Worm (Caenorhabditis elegans) whole organism, L4 larva: ENCODE measurements around the gene srh-17.

ENCODE experiments used
- F44E2.7 ChIP-seq: fragments of 200-800 bp; sonication (Bioruptor generic); IDR thresholded peaks from 2 replicates; pipeline ENCODE4 v2.1.2; 2022; ENCODE audit warnings: missing genetic modification characterization, missing compliant biosample characterization
- R02D3.7 ChIP-seq: fragments of 150-350 bp; sonication (generic microtip); optimal IDR thresholded peaks from 3 replicates; lab custom pipeline; 2014; ENCODE audit warnings: missing biosample characterization, missing genetic modification characterization
- T20F7.1 ChIP-seq: fragments of 200-800 bp; sonication (Bioruptor generic); optimal IDR thresholded peaks from 2 replicates; lab custom pipeline; 2018; ENCODE audit warnings: mild to moderate bottlenecking, missing genetic modification characterization, missing compliant biosample characterization
- Y48G9A.11 ChIP-seq: fragments of 200-800 bp; sonication (Bioruptor generic); IDR thresholded peaks from 2 replicates; pipeline ENCODE4 v1.3.6; 2022; ENCODE audit warnings: missing genetic modification reagents, missing genetic modification characterization, missing compliant biosample characterization
- ZK337.2 ChIP-seq: fragments of 200-800 bp; sonication (Bioruptor generic); IDR thresholded peaks from 2 replicates; pipeline ENCODE4 v1.3.6; 2022; ENCODE audit warnings: missing genetic modification reagents, missing genetic modification characterization, missing compliant biosample characterization
- aly-2 ChIP-seq: sonication (generic microtip); optimal IDR thresholded peaks from 2 replicates; lab custom pipeline; 2018; ENCODE audit warnings: missing biosample characterization, missing genetic modification characterization
- ama-1 ChIP-seq: fragments of 150-350 bp; optimal IDR thresholded peaks from 2 replicates; lab custom pipeline; 2014; ENCODE audit warnings: inconsistent platforms, mixed read lengths
- ceh-28 ChIP-seq: fragments of 150-350 bp; optimal IDR thresholded peaks from 2 replicates; lab custom pipeline; 2014; ENCODE audit warnings: missing biosample characterization, missing genetic modification reagents, missing genetic modification characterization
- ceh-32 ChIP-seq: sonication (generic microtip); optimal IDR thresholded peaks from 2 replicates; lab custom pipeline; 2016; ENCODE audit warnings: mild to moderate bottlenecking, missing genetic modification characterization, missing compliant biosample characterization; ENCODE audit not compliant: poor library complexity
- ceh-44 ChIP-seq: fragments of 200-800 bp; sonication (Bioruptor generic); IDR thresholded peaks from 2 replicates; pipeline ENCODE4 v1.3.6; 2022; ENCODE audit warnings: missing genetic modification reagents, missing genetic modification characterization, missing compliant biosample characterization
- ces-1 ChIP-seq: fragments of 150-350 bp; sonication (generic microtip); optimal IDR thresholded peaks from 4 replicates; lab custom pipeline; 2014; ENCODE audit warnings: missing biosample characterization, missing genetic modification reagents, missing genetic modification characterization
- daf-19 ChIP-seq: fragments of 200-800 bp; sonication (Bioruptor generic); conservative IDR thresholded peaks from 2 replicates; pipeline ENCODE4 v1.3.6; 2022; ENCODE audit warnings: missing genetic modification characterization, missing compliant biosample characterization
- dmd-6 ChIP-seq: fragments of 200-800 bp; sonication (Bioruptor generic); IDR thresholded peaks from 2 replicates; pipeline ENCODE4 v1.3.6; 2022; ENCODE audit warnings: missing genetic modification reagents, missing genetic modification characterization, missing compliant biosample characterization
- dmd-8 ChIP-seq: fragments of 200-800 bp; sonication (Bioruptor generic); IDR thresholded peaks from 2 replicates; pipeline ENCODE4 v1.3.6; 2022; ENCODE audit warnings: missing genetic modification characterization, missing compliant biosample characterization
- duxl-1 ChIP-seq: sonication (generic microtip); optimal IDR thresholded peaks from 2 replicates; lab custom pipeline; 2016; ENCODE audit warnings: mild to moderate bottlenecking, missing genetic modification characterization, moderate library complexity, missing compliant biosample characterization; ENCODE audit not compliant: poor library complexity
- dve-1 ChIP-seq: sonication (generic microtip); optimal IDR thresholded peaks from 2 replicates; lab custom pipeline; 2017; ENCODE audit warnings: antibody characterized with exemption, mild to moderate bottlenecking, missing genetic modification characterization, missing compliant biosample characterization; ENCODE audit not compliant: insufficient read depth
- fos-1 ChIP-seq: fragments of 150-350 bp; optimal IDR thresholded peaks from 2 replicates; lab custom pipeline; 2014; ENCODE audit warnings: missing biosample characterization, missing genetic modification characterization
- hlh-11 ChIP-seq: fragments of 200-800 bp; sonication (Bioruptor generic); optimal IDR thresholded peaks from 2 replicates; lab custom pipeline; 2018; ENCODE audit warnings: mild to moderate bottlenecking, missing genetic modification characterization, missing compliant biosample characterization
- hmg-1.1 ChIP-seq: fragments of 200-800 bp; sonication (Bioruptor generic); IDR thresholded peaks from 2 replicates; pipeline ENCODE4 v1.3.6; 2022; ENCODE audit warnings: missing genetic modification reagents, missing genetic modification characterization, missing compliant biosample characterization
- lim-7 ChIP-seq: fragments of 200-800 bp; sonication (Bioruptor generic); IDR thresholded peaks from 2 replicates; pipeline ENCODE4 v1.3.6; 2022; ENCODE audit warnings: missing genetic modification characterization, missing compliant biosample characterization
- lin-1 ChIP-seq: fragments of 200-800 bp; sonication (Bioruptor generic); IDR thresholded peaks from 2 replicates; pipeline ENCODE4 v1.3.6; 2022; ENCODE audit warnings: missing genetic modification reagents, missing genetic modification characterization, missing compliant biosample characterization
- lin-13 ChIP-seq: fragments of 150-350 bp; optimal IDR thresholded peaks from 2 replicates; lab custom pipeline; 2014; ENCODE audit warnings: missing biosample characterization, missing genetic modification reagents, missing genetic modification characterization
- lin-29 ChIP-seq: fragments of 200-800 bp; sonication (Bioruptor generic); IDR thresholded peaks from 2 replicates; pipeline ENCODE4 v1.3.6; 2022; ENCODE audit warnings: missing genetic modification reagents, missing genetic modification characterization, missing compliant biosample characterization
- lir-3 ChIP-seq: sonication (generic microtip); optimal IDR thresholded peaks from 2 replicates; lab custom pipeline; 2016; ENCODE audit warnings: mild to moderate bottlenecking, missing genetic modification characterization, missing compliant biosample characterization
- lsy-2 ChIP-seq, 2 experiments: fragments of 150-350 bp in 1 of 2; sonication (generic microtip) in 1 of 2; optimal IDR thresholded peaks; 2 replicates each; lab custom pipeline; 2014 to 2017; ENCODE audit warnings: missing biosample characterization in 2 of 2, missing genetic modification characterization in 2 of 2
- madf-9 ChIP-seq: fragments of 200-800 bp; sonication (Bioruptor generic); conservative IDR thresholded peaks from 2 replicates; pipeline ENCODE4 v1.3.6; 2022; ENCODE audit warnings: missing genetic modification reagents, missing genetic modification characterization, missing compliant biosample characterization
- mdt-29 ChIP-seq: fragments of 200-800 bp; sonication (Bioruptor generic); IDR thresholded peaks from 2 replicates; pipeline ENCODE4 v1.3.6; 2022; ENCODE audit warnings: missing genetic modification reagents, missing genetic modification characterization, missing compliant biosample characterization
- nhr-10 ChIP-seq: fragments of 150-350 bp; optimal IDR thresholded peaks from 2 replicates; lab custom pipeline; 2014; ENCODE audit warnings: missing biosample characterization, missing genetic modification characterization
- nhr-102 ChIP-seq: sonication (generic microtip); optimal IDR thresholded peaks from 2 replicates; lab custom pipeline; 2016; ENCODE audit warnings: mild to moderate bottlenecking, missing genetic modification characterization, moderate library complexity, missing compliant biosample characterization
- nhr-41 ChIP-seq: fragments of 200-800 bp; sonication (Bioruptor generic); IDR thresholded peaks from 2 replicates; pipeline ENCODE4 v1.3.6; 2022; ENCODE audit warnings: missing genetic modification reagents, missing genetic modification characterization, missing compliant biosample characterization
- nhr-42 ChIP-seq: fragments of 200-800 bp; sonication (Bioruptor generic); IDR thresholded peaks from 2 replicates; pipeline ENCODE4 v1.3.6; 2022; ENCODE audit warnings: missing genetic modification characterization, missing compliant biosample characterization
- nhr-77 ChIP-seq: fragments of 150-350 bp; optimal IDR thresholded peaks from 2 replicates; lab custom pipeline; 2014; ENCODE audit warnings: missing biosample characterization, missing genetic modification characterization
- php-3 ChIP-seq: fragments of 200-800 bp; sonication (Bioruptor generic); IDR thresholded peaks from 2 replicates; pipeline ENCODE4 v1.3.6; 2022; ENCODE audit warnings: missing genetic modification reagents, missing genetic modification characterization, missing compliant biosample characterization
- pqm-1 ChIP-seq: sonication (generic microtip); optimal IDR thresholded peaks from 2 replicates; lab custom pipeline; 2017; ENCODE audit warnings: missing biosample characterization, missing genetic modification characterization
- sdz-12 ChIP-seq: fragments of 200-800 bp; sonication (Bioruptor generic); optimal IDR thresholded peaks from 2 replicates; lab custom pipeline; 2018; ENCODE audit warnings: mild to moderate bottlenecking, missing genetic modification characterization, missing compliant biosample characterization
- set-16 ChIP-seq: fragments of 200-800 bp; sonication (Bioruptor generic); IDR thresholded peaks from 2 replicates; pipeline ENCODE4 v1.3.6; 2022; ENCODE audit warnings: missing genetic modification reagents, missing genetic modification characterization, missing compliant biosample characterization
- skn-1 ChIP-seq: fragments of 150-350 bp; optimal IDR thresholded peaks from 2 replicates; lab custom pipeline; 2014; ENCODE audit warnings: missing biosample characterization, missing genetic modification characterization
- spr-1 ChIP-seq: sonication (generic microtip); optimal IDR thresholded peaks from 2 replicates; lab custom pipeline; 2016; ENCODE audit warnings: mild to moderate bottlenecking, missing genetic modification characterization, missing compliant biosample characterization
- unc-39 ChIP-seq: sonication (generic microtip); optimal IDR thresholded peaks from 2 replicates; lab custom pipeline; 2017; ENCODE audit warnings: missing biosample characterization, missing genetic modification characterization
- vab-7 ChIP-seq: fragments of 200-800 bp; sonication (Bioruptor generic); IDR thresholded peaks from 2 replicates; pipeline ENCODE4 v1.3.6; 2022; ENCODE audit warnings: missing genetic modification reagents, missing genetic modification characterization, missing compliant biosample characterization
- zag-1 ChIP-seq: fragments of 150-350 bp; optimal IDR thresholded peaks from 2 replicates; lab custom pipeline; 2014; ENCODE audit warnings: missing biosample characterization, missing genetic modification characterization
- zfp-2 ChIP-seq: sonication (generic microtip); optimal IDR thresholded peaks from 2 replicates; lab custom pipeline; 2016; ENCODE audit warnings: mild to moderate bottlenecking, missing genetic modification characterization, missing compliant biosample characterization
- zip-11 ChIP-seq: fragments of 200-800 bp; sonication (Bioruptor generic); IDR thresholded peaks from 2 replicates; pipeline ENCODE4 v1.3.6; 2022; ENCODE audit warnings: missing genetic modification characterization, missing compliant biosample characterization
- zip-2 ChIP-seq: fragments of 150-350 bp; optimal IDR thresholded peaks from 2 replicates; lab custom pipeline; 2014; ENCODE audit warnings: missing biosample characterization, missing genetic modification characterization

srh-17 gene

ce11 chrV:14683926-14684325 is 22.8 kb downstream of the srh-17 start:
- no peak for TF ChIP-seq Y48G9A.11 (GFP tag; lab: Robert Waterston, UW)
- no peak for TF ChIP-seq ceh-32 (tag; lab: Kevin White, UChicago)
- TF ChIP-seq fos-1 (tag; lab: Kevin White, UChicago): no peak
- no peak for TF ChIP-seq R02D3.7 (tag; lab: Kevin White, UChicago)
- TF ChIP-seq zip-11 (GFP tag; lab: Robert Waterston, UW): no peak
- no peak for TF ChIP-seq ceh-44
- TF ChIP-seq nhr-42 (GFP tag; lab: Robert Waterston, UW): no peak
- no peak for TF ChIP-seq nhr-102 (tag; lab: Kevin White, UChicago)

DNA sequence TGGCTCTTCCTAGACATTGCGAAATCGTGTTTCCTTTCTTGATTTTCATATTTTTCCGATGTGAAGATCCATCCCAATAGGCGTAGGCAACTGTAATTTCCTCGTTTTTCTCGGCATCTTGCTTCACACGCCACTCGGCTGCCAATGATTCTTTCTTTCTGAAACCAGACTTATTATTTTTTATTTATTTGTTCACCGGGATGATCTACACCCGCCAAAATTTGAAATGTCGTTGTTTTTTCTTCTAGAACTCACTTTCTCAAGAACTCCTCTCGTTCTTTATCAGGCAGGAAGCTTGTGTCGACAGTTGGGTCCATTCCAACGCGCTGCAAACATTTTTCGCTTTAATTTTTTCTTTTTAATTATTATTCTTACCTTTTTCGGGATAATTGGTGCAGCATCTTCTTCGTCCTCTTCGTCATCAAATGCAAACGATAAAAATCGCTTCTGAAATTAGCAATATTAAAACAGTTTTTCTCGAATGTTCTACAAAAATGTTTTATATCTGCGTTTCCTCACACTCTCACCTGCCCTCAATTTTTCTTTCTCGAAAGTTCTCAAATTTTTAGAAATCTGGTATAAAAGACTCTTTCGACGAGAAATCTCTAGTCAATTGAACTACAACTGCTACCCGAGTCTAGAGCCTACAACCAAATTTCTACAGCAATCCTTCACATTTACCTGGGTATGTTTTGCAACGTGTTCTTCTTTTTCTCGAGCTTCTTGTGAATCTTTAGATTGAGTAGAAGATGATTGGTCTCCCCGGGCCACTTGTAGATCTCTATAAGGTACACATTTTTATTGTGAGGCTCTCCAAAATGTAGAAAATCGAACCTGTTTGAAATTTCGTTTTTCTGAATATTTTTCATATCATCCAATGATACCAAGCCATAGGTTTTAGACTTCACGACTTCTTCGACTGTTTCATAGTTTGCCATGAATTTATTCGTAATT is 23.5 kb downstream of the srh-17 start, which contains the start of gene hsp-90:
Gene hsp-90, plus strand, starts transcription at position 560 of the 954 bp plus-strand sequence.
- no peak for TF ChIP-seq lin-1 (GFP tag; lab: Robert Waterston, UW)
- TF ChIP-seq mdt-29 (GFP tag; lab: Robert Waterston, UW): 0 out of 2 replicates have a peak, but pooled peaks have one; percentile 9
- 0 out of 2 replicates have a peak, but pooled peaks have one; percentile 22 for TF ChIP-seq lim-7
- no peak for TF ChIP-seq zip-2 (tag; lab: Kevin White, UChicago)
- TF ChIP-seq ama-1 (lab: Kevin White, UChicago): peak; percentile 54
- no peak for TF ChIP-seq hlh-11 (tag; lab: Kevin White, UChicago)
- TF ChIP-seq madf-9 (GFP tag; lab: Robert Waterston, UW): no peak
- TF ChIP-seq sdz-12 (GFP tag; lab: Kevin White, UChicago): no peak

ce11 chrV:14685435-14686058 is 24.4 kb downstream of the srh-17 start, which contains the start of gene C47E8.4:
Gene C47E8.4 (minus strand): TSS chrV:14685485.
- TF ChIP-seq ZK337.2 (GFP tag; lab: Robert Waterston, UW): peak; percentile 95
- TF ChIP-seq nhr-10 (tag; lab: Kevin White, UChicago): peak; percentile 82
- peak; percentile 96 for TF ChIP-seq duxl-1 (tag; lab: Kevin White, UChicago)
- TF ChIP-seq zfp-2 (tag; lab: Kevin White, UChicago): peak; percentile 64
- no peak for TF ChIP-seq F44E2.7
- peak; percentile 97 for TF ChIP-seq nhr-102 (tag; lab: Kevin White, UChicago)
- TF ChIP-seq ceh-28: no peak
- TF ChIP-seq nhr-41 (GFP tag; lab: Robert Waterston, UW): peak; percentile 65; the same call in 1 of the 2 replicates
- TF ChIP-seq skn-1 (tag; lab: Kevin White, UChicago): no peak
- peak; percentile 89 for TF ChIP-seq php-3 (GFP tag; lab: Robert Waterston, UW)
- TF ChIP-seq nhr-77 (tag; lab: Kevin White, UChicago): peak; percentile 93
- TF ChIP-seq ces-1 (GFP tag; lab: Kevin White, UChicago): peak; percentile 58
- peak; percentile 64 for TF ChIP-seq set-16
- TF ChIP-seq dve-1 (tag; lab: Kevin White, UChicago): peak; percentile 99
- TF ChIP-seq dmd-8 (GFP tag; lab: Robert Waterston, UW): no peak
- TF ChIP-seq dmd-6 (GFP tag; lab: Robert Waterston, UW): peak; percentile 97
- peak; percentile 96 for TF ChIP-seq hlh-11 (tag; lab: Kevin White, UChicago)
- TF ChIP-seq lin-29 (GFP tag; lab: Robert Waterston, UW): peak; percentile 90
- TF ChIP-seq T20F7.1 (GFP tag; lab: Kevin White, UChicago): peak; percentile 91
- peak; percentile 89 for TF ChIP-seq lin-1 (GFP tag; lab: Robert Waterston, UW)
- TF ChIP-seq daf-19 (GFP tag; lab: Robert Waterston, UW): no peak; the same call in 1 of the 2 replicates
- peak; percentile 95 for TF ChIP-seq hmg-1.1 (GFP tag; lab: Robert Waterston, UW)
- TF ChIP-seq zag-1 (tag; lab: Kevin White, UChicago): peak; percentile 4
- TF ChIP-seq lin-13: peak; percentile 97
- TF ChIP-seq spr-1 (tag; lab: Kevin White, UChicago): peak; percentile 93
- TF ChIP-seq lir-3 (tag; lab: Kevin White, UChicago): peak; percentile 77
- peak; percentile 69 for TF ChIP-seq vab-7
- TF ChIP-seq lim-7: no peak
- peak; percentile 72; the same call in 1 of the 2 replicates for TF ChIP-seq ceh-44
- peak; percentile 26 for TF ChIP-seq pqm-1 (tag; lab: Kevin White, UChicago)
- no peak for TF ChIP-seq aly-2
- peak; percentile 93 to 98 for TF ChIP-seq lsy-2 (tag; optimal IDR thresholded peaks at IDR 0.05; lab: Kevin White, UChicago)
- no peak for TF ChIP-seq unc-39 (tag; lab: Kevin White, UChicago)
